Fruit fly (Drosophila melanogaster) ovary, adult (tissue): Measurements from ENCODE around the gene CG42450.
A peak's percentile ranks its signal among the peaks of the same experiment; 100 is the strongest.

Experiments used
- CG17801 ChIP-seq: fragments of 200-800 bp; optimal IDR thresholded peaks from 2 replicates; lab custom pipeline; 2019; ENCODE audit warnings: missing biosample characterization, mild to moderate bottlenecking, missing genetic modification characterization, moderate library complexity; ENCODE audit not compliant: partially characterized antibody

Gene CG42450

dm6 chrX:18797567-18797966 is 15.5 kb upstream of the CG42450 start, which contains the start of gene bnb:
Gene bnb, minus strand, starts transcription at chrX:18797687.
- TF ChIP-seq CG17801 (GFP tag; lab: Kevin White, UChicago) = no peak

dm6 chrX:18799307-18799855 is 13.7 kb upstream of the CG42450 start:
- TF ChIP-seq CG17801 (GFP tag; lab: Kevin White, UChicago) = no peak

- TF ChIP-seq CG17801 (GFP tag; lab: Kevin White, UChicago) = no peak
Observed at dm6 chrX:18800167-18800566, 12.9 kb upstream of the CG42450 start.

DNA sequence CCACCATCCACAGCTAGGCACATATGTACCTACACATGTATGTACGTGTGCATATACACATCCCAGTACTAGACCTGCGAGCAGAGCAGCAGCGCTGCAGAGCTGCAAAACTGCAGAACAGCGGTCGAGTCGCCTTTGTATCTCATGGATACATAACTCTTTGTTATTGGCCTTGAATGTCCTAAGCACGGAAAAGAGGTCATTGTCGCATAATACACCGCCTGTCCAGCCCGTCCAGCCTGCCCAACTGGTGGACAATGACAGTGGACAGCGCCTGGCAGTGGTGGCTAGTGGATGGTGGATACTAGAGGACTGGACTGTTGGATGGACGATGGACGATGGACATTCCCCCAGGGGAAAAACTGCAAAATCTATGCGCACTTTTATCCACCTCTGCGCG is 11.8 kb upstream of the CG42450 start:
- no peak for TF ChIP-seq CG17801 (GFP tag; lab: Kevin White, UChicago)

DNA sequence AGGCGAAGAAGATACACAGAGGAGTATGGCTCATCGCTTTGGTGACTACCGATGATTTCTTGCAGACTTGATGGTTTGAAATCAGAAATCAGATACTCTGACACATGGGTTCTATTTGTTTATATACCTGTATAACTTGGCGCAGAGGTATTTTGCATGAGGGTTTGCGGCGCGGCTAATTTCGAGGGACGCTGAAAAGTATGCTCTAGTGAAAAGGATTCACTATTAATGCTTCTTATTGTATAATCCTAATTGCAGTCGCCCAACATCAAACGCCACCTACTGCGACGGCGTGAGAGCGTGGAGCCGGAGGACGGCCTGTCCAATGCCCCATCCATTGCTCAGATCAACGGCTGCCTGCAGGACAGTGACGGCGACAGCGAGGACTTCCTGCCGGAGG is 8.1 kb upstream of the CG42450 start:
- TF ChIP-seq CG17801 (GFP tag; lab: Kevin White, UChicago) = no peak

DNA sequence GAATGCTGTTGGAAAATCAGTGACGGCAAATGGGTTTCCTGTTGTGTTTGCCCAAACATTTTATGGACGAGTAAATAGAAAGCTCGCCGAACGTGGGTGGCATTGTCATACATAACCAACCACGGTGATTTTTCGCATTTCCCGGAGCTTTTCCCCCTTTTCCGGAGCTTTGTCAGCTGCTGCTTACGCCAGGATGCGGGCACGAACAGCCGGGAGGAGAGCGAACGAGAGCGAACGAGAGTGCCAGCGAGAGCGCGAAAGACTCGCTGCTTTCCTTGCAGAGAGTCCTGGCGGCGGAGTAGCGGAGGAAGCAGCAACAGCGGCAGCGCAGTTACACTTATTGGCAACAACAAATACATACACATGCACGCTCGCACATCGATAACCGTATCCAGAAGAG is 6.7 kb upstream of the CG42450 start, which contains the start of gene CG7058:
Gene CG7058 (plus strand): TSS at position 330 of the 400 bp plus-strand sequence.
- TF ChIP-seq CG17801 (GFP tag; lab: Kevin White, UChicago) = no peak

DNA sequence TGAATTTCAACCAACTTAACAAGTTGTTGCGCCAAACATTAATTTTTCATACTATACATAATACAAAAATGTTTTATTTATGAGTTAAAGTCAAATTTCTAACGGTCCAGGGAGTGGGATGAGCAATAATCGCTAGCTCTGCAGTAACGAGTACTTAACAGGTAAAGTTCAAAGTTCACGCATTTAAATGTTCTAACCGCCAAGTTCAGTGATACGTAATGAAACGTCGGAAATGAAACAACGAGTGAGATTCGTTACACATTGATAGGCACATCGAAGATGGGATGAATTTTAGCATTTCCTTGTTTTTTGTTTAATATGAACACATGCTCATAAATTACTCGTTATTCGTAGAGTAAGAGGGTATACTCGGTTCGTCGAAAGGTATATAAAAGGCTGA is 986 bp upstream of the CG42450 start:
- no peak for TF ChIP-seq CG17801 (GFP tag; lab: Kevin White, UChicago)

- TF ChIP-seq CG17801 (GFP tag; lab: Kevin White, UChicago) = no peak
Observed at dm6 chrX:18814373-18814772, 1.3 kb downstream of the CG42450 start.

- TF ChIP-seq CG17801 (GFP tag; lab: Kevin White, UChicago) = no peak
Observed at dm6 chrX:18814944-18815343, 1.8 kb downstream of the CG42450 start.

dm6 chrX:18830396-18830795 is 17.3 kb downstream of the CG42450 start, which contains the start of gene CG7101:
Gene CG7101, plus strand, starts transcription at chrX:18830591.
- TF ChIP-seq CG17801 (GFP tag; lab: Kevin White, UChicago) = no peak

- TF ChIP-seq CG17801 (GFP tag; lab: Kevin White, UChicago) = peak; percentile 58
Observed at dm6 chrX:18832371-18832852, 19.3 kb downstream of the CG42450 start, which contains the start of gene Pvf1. Gene Pvf1, plus strand, starts transcription at chrX:18832682.

DNA sequence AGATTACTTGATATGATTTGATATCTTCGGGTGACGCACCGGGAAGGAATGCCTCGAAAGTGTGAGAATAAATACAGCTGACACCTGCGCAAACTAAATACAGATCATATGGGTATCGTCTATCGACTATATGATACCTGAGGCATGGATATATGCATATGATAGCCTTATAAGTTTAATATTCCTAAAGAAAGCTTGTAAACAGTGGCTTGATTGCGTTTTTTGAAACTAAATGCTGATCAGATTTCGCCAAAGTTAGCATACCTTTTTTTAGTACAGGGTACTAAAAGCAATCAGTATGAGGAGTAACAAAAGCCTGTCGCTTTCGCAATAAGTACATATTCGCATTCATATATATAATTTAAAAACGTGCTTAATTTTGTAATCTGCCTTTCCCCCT is 21.3 kb downstream of the CG42450 start:
- peak; percentile 38 for TF ChIP-seq CG17801 (GFP tag; lab: Kevin White, UChicago)

DNA sequence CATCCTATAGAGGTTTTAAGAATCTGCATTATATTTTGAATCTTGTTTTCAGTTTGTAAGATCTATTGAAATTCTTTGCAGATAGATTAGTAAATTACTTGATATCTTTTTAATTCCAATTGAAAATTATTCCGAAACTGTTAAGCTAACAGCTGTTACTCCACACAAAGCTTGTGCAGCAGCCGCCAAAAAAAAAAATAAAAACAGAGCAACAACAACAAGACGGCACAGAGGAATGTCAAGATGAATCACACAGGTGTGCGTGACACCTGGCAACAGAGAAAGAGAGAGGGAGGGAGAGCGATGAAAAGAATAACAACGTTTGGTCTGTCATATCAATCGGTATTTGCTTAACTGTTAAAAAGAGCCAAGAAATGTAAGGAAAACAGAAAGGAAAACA is 21.9 kb downstream of the CG42450 start:
- no peak for TF ChIP-seq CG17801 (GFP tag; lab: Kevin White, UChicago)

DNA sequence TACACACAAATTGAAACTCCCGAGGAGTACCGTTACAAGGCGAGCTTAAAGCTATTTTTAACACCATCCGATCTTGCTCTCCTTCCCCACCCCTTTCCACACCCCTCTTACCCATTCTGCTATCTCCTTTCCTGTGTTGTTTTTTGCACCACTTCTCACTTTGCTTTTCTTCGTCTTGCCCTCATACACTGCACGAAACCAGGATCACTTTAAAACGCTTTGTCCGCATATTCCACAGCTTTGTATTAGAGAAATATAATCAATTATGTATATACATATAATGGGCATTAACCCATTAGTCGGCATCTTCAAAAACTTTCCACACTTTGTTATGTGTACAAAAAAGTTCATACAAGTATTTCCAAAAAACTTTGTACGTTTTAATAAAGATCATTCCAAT is 22.4 kb downstream of the CG42450 start:
- no peak for TF ChIP-seq CG17801 (GFP tag; lab: Kevin White, UChicago)

DNA sequence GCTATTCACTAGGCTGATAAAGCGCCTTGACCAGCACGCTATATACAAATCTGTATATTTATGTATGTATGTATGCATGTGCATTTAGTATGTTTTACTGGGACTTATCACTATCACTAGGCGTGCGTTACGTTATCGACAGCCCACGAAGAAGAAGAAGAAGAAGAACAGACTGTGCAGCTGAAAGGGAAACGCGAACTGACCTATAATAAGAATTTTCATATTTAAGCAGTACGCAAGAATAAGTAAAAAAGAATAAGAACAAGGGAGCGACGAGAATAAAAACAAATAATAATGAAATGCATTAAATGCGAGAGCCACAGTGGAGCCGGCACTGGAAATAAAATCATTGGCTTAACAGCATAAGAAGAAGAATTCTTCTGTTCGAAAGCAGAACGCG is 23.2 kb downstream of the CG42450 start:
- no peak for TF ChIP-seq CG17801 (GFP tag; lab: Kevin White, UChicago)

dm6 chrX:18837046-18837445 is 23.9 kb downstream of the CG42450 start:
- TF ChIP-seq CG17801 (GFP tag; lab: Kevin White, UChicago) = no peak
